Worm (Caenorhabditis elegans) whole organism, L1 larva: ENCODE data around the gene B0272.3.

Experiments used
- C16A3.4 ChIP-seq: fragments of 150-350 bp; optimal IDR thresholded peaks from 2 replicates; lab custom pipeline; 2014; ENCODE audit warnings: missing biosample characterization, missing genetic modification characterization
- F16B12.6 ChIP-seq: fragments of 150-350 bp; optimal IDR thresholded peaks from 2 replicates; lab custom pipeline; 2014; ENCODE audit warnings: missing biosample characterization, missing genetic modification characterization
- aha-1 ChIP-seq: fragments of 150-350 bp; optimal IDR thresholded peaks from 2 replicates; lab custom pipeline; 2014; ENCODE audit warnings: missing biosample characterization, missing genetic modification characterization
- ama-1 ChIP-seq: fragments of 150-350 bp; optimal IDR thresholded peaks from 2 replicates; lab custom pipeline; 2014
- blmp-1 ChIP-seq: fragments of 150-350 bp; optimal IDR thresholded peaks from 2 replicates; lab custom pipeline; 2014; ENCODE audit warnings: missing biosample characterization, missing genetic modification characterization
- ceh-8 ChIP-seq: fragments of 200-800 bp; sonication (Bioruptor generic); optimal IDR thresholded peaks from 2 replicates; lab custom pipeline; 2018; ENCODE audit warnings: mild to moderate bottlenecking, missing genetic modification characterization, moderate library complexity, missing compliant biosample characterization
- ceh-82 ChIP-seq, 3 experiments: fragments of 150-350 bp in 1 of 3; sonication (generic microtip) in 2 of 3; optimal IDR thresholded peaks; 2 replicates each; lab custom pipeline; 2014 to 2017; ENCODE audit warnings: missing biosample characterization in 3 of 3, missing genetic modification characterization in 3 of 3
- ceh-90 ChIP-seq: sonication (generic microtip); optimal IDR thresholded peaks from 2 replicates; lab custom pipeline; 2016; ENCODE audit warnings: missing genetic modification characterization, missing compliant biosample characterization
- dpl-1 ChIP-seq, 3 experiments: fragments of 150-350 bp in 2 of 3; sonication (generic microtip) in 1 of 3; optimal IDR thresholded peaks; 2 replicates each; lab custom pipeline; 2014 to 2017; ENCODE audit warnings: missing biosample characterization in 3 of 3, missing genetic modification characterization in 3 of 3, missing genetic modification reagents in 3 of 3
- egl-27 ChIP-seq, 2 experiments: fragments of 150-350 bp in 1 of 2; sonication (generic microtip); optimal IDR thresholded peaks; 3 replicates each; lab custom pipeline; 2017 to 2018; ENCODE audit warnings: missing biosample characterization in 2 of 2, missing genetic modification characterization in 2 of 2, missing genetic modification reagents in 2 of 2
- elt-2 ChIP-seq: sonication (generic microtip); optimal IDR thresholded peaks from 2 replicates; lab custom pipeline; 2016; ENCODE audit warnings: missing genetic modification characterization, mild to moderate bottlenecking, inconsistent platforms, missing compliant biosample characterization, missing genetic modification reagents
- elt-3 ChIP-seq, 6 experiments: fragments of 150-350 bp in 1 of 6; sonication (generic microtip); optimal IDR thresholded peaks; 2 replicates each; lab custom pipeline; 2017 to 2018; ENCODE audit warnings: missing biosample characterization in 6 of 6, missing genetic modification characterization in 6 of 6, inconsistent platforms in 1 of 6
- fos-1 ChIP-seq: fragments of 150-350 bp; optimal IDR thresholded peaks from 2 replicates; lab custom pipeline; 2014; ENCODE audit warnings: missing biosample characterization, missing genetic modification characterization
- grh-1 ChIP-seq: fragments of 200-800 bp; sonication (Bioruptor generic); IDR thresholded peaks from 2 replicates; pipeline ENCODE4 v1.3.6; 2022; ENCODE audit warnings: missing genetic modification reagents, missing genetic modification characterization, missing compliant biosample characterization
- hpl-2 ChIP-seq: fragments of 150-350 bp; optimal IDR thresholded peaks from 2 replicates; lab custom pipeline; 2014; ENCODE audit warnings: missing biosample characterization, missing genetic modification reagents, missing genetic modification characterization
- isw-1 ChIP-seq: fragments of 200-800 bp; sonication (Bioruptor generic); IDR thresholded peaks from 2 replicates; pipeline ENCODE4 v1.3.6; 2022; ENCODE audit warnings: missing genetic modification characterization, missing compliant biosample characterization
- jun-1 ChIP-seq: fragments of 150-350 bp; optimal IDR thresholded peaks from 2 replicates; lab custom pipeline; 2014; ENCODE audit warnings: missing biosample characterization, missing genetic modification reagents, missing genetic modification characterization
- lin-13 ChIP-seq: fragments of 150-350 bp; optimal IDR thresholded peaks from 2 replicates; lab custom pipeline; 2014; ENCODE audit warnings: missing biosample characterization, missing genetic modification reagents, missing genetic modification characterization
- lin-14 ChIP-seq: fragments of 200-800 bp; sonication (Bioruptor generic); optimal IDR thresholded peaks from 2 replicates; lab custom pipeline; 2018; ENCODE audit warnings: mild to moderate bottlenecking, missing genetic modification characterization, moderate library complexity, missing compliant biosample characterization
- lin-35 ChIP-seq, 2 experiments: fragments of 150-350 bp; optimal IDR thresholded peaks; 2 replicates each; lab custom pipeline; 2014; ENCODE audit warnings: missing biosample characterization in 2 of 2, missing genetic modification characterization in 2 of 2, missing genetic modification reagents in 2 of 2
- lir-3 ChIP-seq: sonication (generic microtip); optimal IDR thresholded peaks from 2 replicates; lab custom pipeline; 2016; ENCODE audit warnings: mild to moderate bottlenecking, missing genetic modification characterization, moderate library complexity, missing compliant biosample characterization; ENCODE audit not compliant: poor library complexity
- lsy-2 ChIP-seq, 2 experiments: fragments of 150-350 bp; optimal IDR thresholded peaks; 2 replicates each; lab custom pipeline; 2014; ENCODE audit warnings: missing biosample characterization in 2 of 2, missing genetic modification characterization in 2 of 2
- mdl-1 ChIP-seq, 2 experiments: fragments of 150-350 bp; optimal IDR thresholded peaks; 2 replicates each; lab custom pipeline; 2014 to 2017; ENCODE audit warnings: missing biosample characterization in 2 of 2, missing genetic modification characterization in 2 of 2, inconsistent platforms in 1 of 2
- mef-2 ChIP-seq: fragments of 150-350 bp; optimal IDR thresholded peaks from 2 replicates; lab custom pipeline; 2014; ENCODE audit warnings: missing biosample characterization, missing genetic modification characterization
- mep-1 ChIP-seq: fragments of 150-350 bp; optimal IDR thresholded peaks from 2 replicates; lab custom pipeline; 2014; ENCODE audit warnings: missing biosample characterization, missing genetic modification characterization
- nhr-11 ChIP-seq: fragments of 150-350 bp; optimal IDR thresholded peaks from 2 replicates; lab custom pipeline; 2014; ENCODE audit warnings: missing biosample characterization, missing genetic modification characterization
- nhr-20 ChIP-seq: sonication (generic microtip); optimal IDR thresholded peaks from 2 replicates; lab custom pipeline; 2016; ENCODE audit warnings: mild to moderate bottlenecking, missing genetic modification characterization, missing compliant biosample characterization
- nhr-237 ChIP-seq: fragments of 150-350 bp; optimal IDR thresholded peaks from 2 replicates; lab custom pipeline; 2014; ENCODE audit warnings: missing biosample characterization, missing genetic modification characterization
- nhr-28 ChIP-seq: fragments of 150-350 bp; optimal IDR thresholded peaks from 2 replicates; lab custom pipeline; 2014; ENCODE audit warnings: missing biosample characterization, missing genetic modification characterization
- nhr-47 ChIP-seq: sonication (generic microtip); optimal IDR thresholded peaks from 2 replicates; lab custom pipeline; 2016; ENCODE audit warnings: mild to moderate bottlenecking, missing genetic modification characterization, moderate library complexity, missing compliant biosample characterization
- nhr-71 ChIP-seq: sonication (generic microtip); optimal IDR thresholded peaks from 2 replicates; lab custom pipeline; 2016; ENCODE audit warnings: mild to moderate bottlenecking, missing genetic modification characterization, moderate library complexity, missing compliant biosample characterization
- nhr-76 ChIP-seq: sonication (generic microtip); optimal IDR thresholded peaks from 2 replicates; lab custom pipeline; 2017; ENCODE audit warnings: missing biosample characterization, missing genetic modification characterization
- nhr-77 ChIP-seq: fragments of 150-350 bp; optimal IDR thresholded peaks from 2 replicates; lab custom pipeline; 2014; ENCODE audit warnings: missing biosample characterization, missing genetic modification characterization
- nhr-85 ChIP-seq: sonication (generic microtip); peaks from one replicate; lab custom pipeline; 2016; ENCODE audit warnings: missing genetic modification characterization, inconsistent platforms, missing compliant biosample characterization
- nhr-90 ChIP-seq: sonication (generic microtip); optimal IDR thresholded peaks from 2 replicates; lab custom pipeline; 2016; ENCODE audit warnings: mild to moderate bottlenecking, missing genetic modification characterization, missing compliant biosample characterization; ENCODE audit not compliant: poor library complexity
- pqm-1 ChIP-seq: sonication (generic microtip); optimal IDR thresholded peaks from 3 replicates; lab custom pipeline; 2017; ENCODE audit warnings: missing biosample characterization, missing genetic modification characterization
- rnt-1 ChIP-seq: sonication (generic microtip); optimal IDR thresholded peaks from 2 replicates; lab custom pipeline; 2016; ENCODE audit warnings: mild to moderate bottlenecking, missing genetic modification characterization, moderate library complexity, missing compliant biosample characterization
- skn-1 ChIP-seq: fragments of 150-350 bp; optimal IDR thresholded peaks from 2 replicates; lab custom pipeline; 2014; ENCODE audit warnings: missing biosample characterization, missing genetic modification characterization
- snu-23 ChIP-seq: sonication (generic microtip); optimal IDR thresholded peaks from 2 replicates; lab custom pipeline; 2016; ENCODE audit warnings: missing genetic modification characterization, missing compliant biosample characterization
- sup-37 ChIP-seq: fragments of 200-800 bp; sonication (Bioruptor generic); optimal IDR thresholded peaks from 2 replicates; lab custom pipeline; 2018; ENCODE audit warnings: mild to moderate bottlenecking, missing genetic modification characterization, missing compliant biosample characterization
- swsn-7 ChIP-seq: sonication (generic microtip); optimal IDR thresholded peaks from 2 replicates; lab custom pipeline; 2016; ENCODE audit warnings: missing genetic modification characterization, missing compliant biosample characterization
- tbx-2 ChIP-seq: sonication (generic microtip); optimal IDR thresholded peaks from 2 replicates; lab custom pipeline; 2016; ENCODE audit warnings: missing genetic modification characterization, missing compliant biosample characterization
- unc-62 ChIP-seq: fragments of 150-350 bp; optimal IDR thresholded peaks from 2 replicates; lab custom pipeline; 2014; ENCODE audit warnings: missing biosample characterization, missing genetic modification reagents, missing genetic modification characterization
- vab-15 ChIP-seq: sonication (generic microtip); optimal IDR thresholded peaks from 2 replicates; lab custom pipeline; 2017; ENCODE audit warnings: missing genotype, mild to moderate bottlenecking, missing genetic modification characterization, missing compliant biosample characterization
- xbp-1 ChIP-seq: sonication (generic microtip); optimal IDR thresholded peaks from 2 replicates; lab custom pipeline; 2016; ENCODE audit warnings: missing genetic modification characterization, missing compliant biosample characterization
- zag-1 ChIP-seq: fragments of 150-350 bp; optimal IDR thresholded peaks from 2 replicates; lab custom pipeline; 2014; ENCODE audit warnings: missing biosample characterization, missing genetic modification characterization
- ztf-4 ChIP-seq: fragments of 150-350 bp; optimal IDR thresholded peaks from 2 replicates; lab custom pipeline; 2014; ENCODE audit warnings: missing biosample characterization, missing genetic modification characterization

Gene B0272.3

ce11 chrX:9431002-9431482 is at the start of gene B0272.3:
TSS of gene B0272.3 (plus strand) at chrX:9431432.
- TF ChIP-seq nhr-76 (tag; lab: Kevin White, UChicago) (no peak), nhr-11 (tag; lab: Kevin White, UChicago) (no peak), pqm-1 (no peak), hpl-2 (GFP tag; lab: Kevin White, UChicago) (no peak), blmp-1 (tag; lab: Kevin White, UChicago) (peak; percentile 63), lir-3 (no peak), nhr-20 (tag; lab: Kevin White, UChicago) (peak; percentile 95), swsn-7 (tag; lab: Kevin White, UChicago) (peak; percentile 38), jun-1 (tag; lab: Kevin White, UChicago) (no peak), zag-1 (tag; lab: Kevin White, UChicago) (no peak), mep-1 (tag; lab: Kevin White, UChicago) (peak; percentile 36), lin-35 (GFP tag; optimal IDR thresholded peaks at IDR 0.05; lab: Kevin White, UChicago) (peak in 1 of 2 experiments; percentile 68), lsy-2 (tag; optimal IDR thresholded peaks at IDR 0.05; lab: Kevin White, UChicago) (peak; percentile 4 to 44), ceh-8 (GFP tag; lab: Kevin White, UChicago) (no peak), ceh-82 (tag; optimal IDR thresholded peaks at IDR 0.05; lab: Kevin White, UChicago) (peak in 1 of 3 experiments; percentile 29), xbp-1 (tag; lab: Kevin White, UChicago) (peak; percentile 36), dpl-1 (GFP tag; optimal IDR thresholded peaks at IDR 0.05; lab: Kevin White, UChicago) (peak in 1 of 3 experiments; percentile 20), lin-13 (GFP tag; lab: Kevin White, UChicago) (no peak), snu-23 (GFP tag; lab: Kevin White, UChicago) (peak; percentile 80), rnt-1 (peak; percentile 57), unc-62 (GFP tag; lab: Kevin White, UChicago) (no peak), C16A3.4 (no peak), vab-15 (tag; lab: Kevin White, UChicago) (no peak), ama-1 (lab: Kevin White, UChicago) (no peak), elt-3 (tag; optimal IDR thresholded peaks at IDR 0.05; lab: Kevin White, UChicago) (peak in 5 of 6 experiments; percentile 4 to 54 (median 16)), skn-1 (peak; percentile 25), nhr-237 (tag; lab: Kevin White, UChicago) (no peak), nhr-85 (tag; lab: Kevin White, UChicago) (peak; percentile 85), nhr-77 (tag; lab: Kevin White, UChicago) (peak; percentile 56), tbx-2 (tag; lab: Kevin White, UChicago) (peak; percentile 32), F16B12.6 (tag; lab: Kevin White, UChicago) (no peak), lin-14 (GFP tag; lab: Kevin White, UChicago) (peak; percentile 83), elt-2 (tag; lab: Kevin White, UChicago) (peak; percentile 81), mdl-1 (tag; optimal IDR thresholded peaks at IDR 0.05; lab: Kevin White, UChicago) (peak in 1 of 2 experiments; percentile 59), aha-1 (tag; lab: Kevin White, UChicago) (no peak), ceh-90 (tag; lab: Kevin White, UChicago) (no peak), nhr-71 (tag; lab: Kevin White, UChicago) (peak; percentile 72), isw-1 (no peak), sup-37 (GFP tag; lab: Kevin White, UChicago) (no peak), fos-1 (tag; lab: Kevin White, UChicago) (no peak), ztf-4 (tag; lab: Kevin White, UChicago) (peak; percentile 44), nhr-47 (tag; lab: Kevin White, UChicago) (peak; percentile 20), nhr-90 (tag; lab: Kevin White, UChicago) (peak; percentile 51)

DNA sequence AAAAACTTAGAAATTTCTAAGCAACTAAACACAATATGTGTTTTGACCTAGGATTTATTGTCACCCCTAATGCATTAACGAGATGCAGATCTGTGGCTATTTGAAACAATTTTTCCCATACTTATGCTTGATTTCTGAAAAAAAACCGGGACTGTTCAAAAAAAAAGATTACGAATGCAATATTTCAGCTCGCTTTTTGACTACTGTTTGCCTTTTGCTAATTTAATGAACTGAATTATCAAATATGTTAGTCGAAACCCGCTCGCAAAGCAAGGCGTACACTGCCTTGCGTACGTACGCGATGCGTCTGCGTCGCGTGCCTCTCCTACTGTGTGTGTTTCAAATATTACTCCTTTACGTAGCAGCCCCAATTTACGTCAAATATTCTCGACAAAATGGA is 44.2 kb upstream of the B0272.3 start, which contains the start of gene C23F12.4:
Gene C23F12.4, plus strand, starts transcription at position 301 of the 400 bp plus-strand sequence.
- TF ChIP-seq lin-13 (GFP tag; lab: Kevin White, UChicago) = no peak
- TF ChIP-seq mef-2 = no peak
- no peak for TF ChIP-seq egl-27 (tag; optimal IDR thresholded peaks at IDR 0.05; lab: Kevin White, UChicago)
- TF ChIP-seq nhr-28 (tag; lab: Kevin White, UChicago) = no peak
- TF ChIP-seq grh-1 = no peak
